Fruit fly (Drosophila melanogaster) whole organism, embryonic: ENCODE measurements around the gene CG14642.
A peak's percentile ranks its signal among the peaks of the same experiment; 100 is the strongest.

Experiments
- B-H2 ChIP-seq: fragments of 200-800 bp; sonication (Bioruptor generic); optimal IDR thresholded peaks from 2 replicates; lab custom pipeline; 2018; ENCODE audit warnings: missing biosample characterization, mild to moderate bottlenecking, missing genetic modification characterization
- CG10209 ChIP-seq: fragments of 200-800 bp; sonication (Bioruptor generic); optimal IDR thresholded peaks from 3 replicates; lab custom pipeline; 2017; ENCODE audit warnings: missing biosample characterization, mild to moderate bottlenecking, missing genetic modification characterization, missing genetic modification reagents
- CG1024 ChIP-seq: fragments of 200-800 bp; sonication (Bioruptor generic); IDR thresholded peaks from 2 replicates; pipeline ENCODE4 v1.3.6; 2022; ENCODE audit warnings: missing biosample characterization, missing genetic modification characterization
- CG10654 ChIP-seq: fragments of 200-800 bp; sonication (Bioruptor generic); optimal IDR thresholded peaks from 2 replicates; lab custom pipeline; 2016; ENCODE audit warnings: missing biosample characterization, missing genetic modification characterization
- CG11504 ChIP-seq: fragments of 200-800 bp; sonication (Bioruptor generic); optimal IDR thresholded peaks from 3 replicates; lab custom pipeline; 2019; ENCODE audit warnings: missing biosample characterization, mild to moderate bottlenecking, missing genetic modification characterization, moderate library complexity
- CG12236 ChIP-seq: fragments of 200-800 bp; sonication (Bioruptor generic); optimal IDR thresholded peaks from 2 replicates; lab custom pipeline; 2016; ENCODE audit warnings: missing biosample characterization, missing genetic modification characterization
- CG13624 ChIP-seq: fragments of 200-800 bp; sonication (Bioruptor generic); optimal IDR thresholded peaks from 2 replicates; lab custom pipeline; 2016; ENCODE audit warnings: missing biosample characterization, missing genetic modification characterization
- CG13894 ChIP-seq: fragments of 200-800 bp; sonication (Bioruptor generic); optimal IDR thresholded peaks from 3 replicates; lab custom pipeline; 2018; ENCODE audit warnings: missing biosample characterization, mild to moderate bottlenecking, missing genetic modification characterization, moderate library complexity
- CG14710 ChIP-seq: fragments of 200-800 bp; sonication (Bioruptor generic); optimal IDR thresholded peaks from 3 replicates; lab custom pipeline; 2019; ENCODE audit warnings: missing biosample characterization, mild to moderate bottlenecking, missing genetic modification characterization, moderate library complexity
- CG15269 ChIP-seq: fragments of 200-800 bp; sonication (Bioruptor generic); optimal IDR thresholded peaks from 2 replicates; lab custom pipeline; 2018; ENCODE audit warnings: missing biosample characterization, mild to moderate bottlenecking, missing genetic modification characterization, moderate library complexity
- CG3163 ChIP-seq: fragments of 200-800 bp; sonication (Bioruptor generic); optimal IDR thresholded peaks from 3 replicates; lab custom pipeline; 2016; ENCODE audit warnings: missing biosample characterization, missing genetic modification characterization
- CG3281 ChIP-seq: fragments of 200-800 bp; sonication (Bioruptor generic); optimal IDR thresholded peaks from 3 replicates; lab custom pipeline; 2017; ENCODE audit warnings: missing biosample characterization, mild to moderate bottlenecking, missing genetic modification characterization
- CG33213 ChIP-seq: fragments of 200-800 bp; sonication (Bioruptor generic); optimal IDR thresholded peaks from 3 replicates; lab custom pipeline; 2016; ENCODE audit warnings: missing biosample characterization, missing genetic modification characterization
- CG3407 ChIP-seq: fragments of 200-800 bp; sonication (Bioruptor generic); optimal IDR thresholded peaks from 2 replicates; lab custom pipeline; 2018; ENCODE audit warnings: missing biosample characterization, mild to moderate bottlenecking, missing genetic modification characterization
- CG42726 ChIP-seq: fragments of 200-800 bp; sonication (Bioruptor generic); IDR thresholded peaks from 2 replicates; pipeline ENCODE4 v1.3.6; 2022; ENCODE audit warnings: missing biosample characterization, missing genetic modification characterization; ENCODE audit not compliant: partially characterized antibody
- CG6272 ChIP-seq: fragments of 200-800 bp; sonication (Bioruptor generic); IDR thresholded peaks from 2 replicates; pipeline ENCODE4 v1.3.6; 2022; ENCODE audit warnings: missing biosample characterization, missing genetic modification characterization
- CG6791 ChIP-seq: fragments of 200-800 bp; sonication (Bioruptor generic); IDR thresholded peaks from 3 replicates; pipeline ENCODE4 v1.3.6; 2022; ENCODE audit warnings: missing biosample characterization, missing genetic modification characterization; ENCODE audit not compliant: partially characterized antibody
- CG8359 ChIP-seq: fragments of 200-800 bp; sonication (Bioruptor generic); optimal IDR thresholded peaks from 2 replicates; lab custom pipeline; 2017; ENCODE audit warnings: missing biosample characterization, mild to moderate bottlenecking, missing genetic modification characterization, borderline replicate concordance
- CG9932 ChIP-seq: fragments of 200-800 bp; sonication (Bioruptor generic); IDR thresholded peaks from 2 replicates; pipeline ENCODE4 v1.3.6; 2022; ENCODE audit warnings: missing biosample characterization, missing genetic modification characterization
- D19A ChIP-seq: fragments of 200-800 bp; optimal IDR thresholded peaks from 3 replicates; lab custom pipeline; 2019; ENCODE audit warnings: missing biosample characterization, mild to moderate bottlenecking, missing genetic modification characterization, moderate library complexity
- D19B ChIP-seq: fragments of 200-800 bp; sonication (Bioruptor generic); optimal IDR thresholded peaks from 2 replicates; lab custom pipeline; 2017; ENCODE audit warnings: missing biosample characterization, mild to moderate bottlenecking, missing genetic modification characterization
- Deaf1 ChIP-seq: fragments of 200-800 bp; optimal IDR thresholded peaks from 3 replicates; lab custom pipeline; 2019; ENCODE audit warnings: missing biosample characterization, mild to moderate bottlenecking, missing genetic modification characterization, moderate library complexity
- Dfd ChIP-seq, 2 experiments: fragments of >200 bp; optimal IDR thresholded peaks; 2 replicates each; lab custom pipeline; 2017; ENCODE audit warnings: missing biosample characterization in 2 of 2, missing genetic modification characterization in 2 of 2
- E2f2 ChIP-seq: fragments of 200-800 bp; sonication (Bioruptor generic); IDR thresholded peaks from 2 replicates; pipeline ENCODE4 v1.3.6; 2022; ENCODE audit warnings: missing biosample characterization, missing genetic modification characterization
- ERR ChIP-seq: fragments of 200-800 bp; sonication (Bioruptor generic); optimal IDR thresholded peaks from 2 replicates; lab custom pipeline; 2016; ENCODE audit warnings: missing biosample characterization, missing genetic modification characterization
- Fer2 ChIP-seq: fragments of 200-800 bp; sonication (Bioruptor generic); optimal IDR thresholded peaks from 2 replicates; lab custom pipeline; 2018; ENCODE audit warnings: missing biosample characterization, mild to moderate bottlenecking, missing genetic modification characterization, moderate library complexity
- H15 ChIP-seq: fragments of 200-800 bp; sonication (Bioruptor generic); IDR thresholded peaks from 3 replicates; pipeline ENCODE4 v1.3.6; 2022; ENCODE audit warnings: missing biosample characterization, missing genetic modification characterization
- HLH4C ChIP-seq: fragments of 200-800 bp; sonication (Bioruptor generic); IDR thresholded peaks from 3 replicates; pipeline ENCODE4 v1.3.6; 2022; ENCODE audit warnings: missing biosample characterization, missing genetic modification characterization; ENCODE audit not compliant: partially characterized antibody
- Lpt ChIP-seq: fragments of >200 bp; optimal IDR thresholded peaks from 2 replicates; lab custom pipeline; 2018; ENCODE audit warnings: missing biosample characterization, missing genetic modification characterization
- MTF-1 ChIP-seq: fragments of 200-800 bp; sonication (Bioruptor generic); optimal IDR thresholded peaks from 2 replicates; lab custom pipeline; 2018; ENCODE audit warnings: missing biosample characterization, mild to moderate bottlenecking, missing genetic modification characterization, borderline replicate concordance
- NFAT ChIP-seq: fragments of 200-800 bp; sonication (Bioruptor generic); IDR thresholded peaks from 2 replicates; pipeline ENCODE4 v1.3.6; 2022; ENCODE audit warnings: missing biosample characterization, missing genetic modification characterization
- PHDP ChIP-seq: fragments of 200-800 bp; sonication (Bioruptor generic); optimal IDR thresholded peaks from 3 replicates; lab custom pipeline; 2018; ENCODE audit warnings: missing biosample characterization, mild to moderate bottlenecking, missing genetic modification characterization, moderate library complexity
- Poxn ChIP-seq: fragments of 200-800 bp; sonication (Bioruptor generic); IDR thresholded peaks from 2 replicates; pipeline ENCODE4 v1.3.6; 2022; ENCODE audit warnings: missing biosample characterization, missing genetic modification characterization
- Sox100B ChIP-seq: fragments of 200-800 bp; sonication (Bioruptor generic); optimal IDR thresholded peaks from 3 replicates; lab custom pipeline; 2018; ENCODE audit warnings: missing biosample characterization, mild to moderate bottlenecking, missing genetic modification characterization
- Sox102F ChIP-seq: fragments of 200-800 bp; sonication (Bioruptor generic); optimal IDR thresholded peaks from 2 replicates; lab custom pipeline; 2018; ENCODE audit warnings: missing biosample characterization, mild to moderate bottlenecking, missing genetic modification characterization, moderate library complexity
- TFAM ChIP-seq: fragments of 200-800 bp; sonication (Bioruptor generic); optimal IDR thresholded peaks from 2 replicates; lab custom pipeline; 2017; ENCODE audit warnings: missing biosample characterization, missing genetic modification characterization, inconsistent platforms
- ase ChIP-seq: fragments of 200-800 bp; sonication (Bioruptor generic); IDR thresholded peaks from 3 replicates; pipeline ENCODE4 v1.3.6; 2022; ENCODE audit warnings: missing biosample characterization, missing genetic modification characterization
- br ChIP-seq: fragments of >200 bp; optimal IDR thresholded peaks from 2 replicates; lab custom pipeline; 2017
- bsh ChIP-seq, 2 experiments: fragments of 200-800 bp; sonication (Bioruptor generic); optimal IDR thresholded peaks; 2 replicates each; lab custom pipeline; 2017 to 2018; ENCODE audit warnings: mild to moderate bottlenecking in 2 of 2, missing biosample characterization in 2 of 2, missing genetic modification characterization in 2 of 2, moderate library complexity in 1 of 2
- chinmo ChIP-seq: fragments of 200-800 bp; sonication (Bioruptor generic); IDR thresholded peaks from 4 replicates; pipeline ENCODE4 v1.3.6; 2022; ENCODE audit warnings: missing biosample characterization, missing genetic modification characterization; ENCODE audit not compliant: partially characterized antibody
- nom ChIP-seq: fragments of 200-800 bp; sonication (Bioruptor generic); optimal IDR thresholded peaks from 2 replicates; lab custom pipeline; 2017; ENCODE audit warnings: missing biosample characterization, missing genetic modification characterization, mild to moderate bottlenecking, moderate library complexity, missing genetic modification reagents
- oc ChIP-seq: fragments of 200-800 bp; sonication (Bioruptor generic); optimal IDR thresholded peaks from 2 replicates; lab custom pipeline; 2018; ENCODE audit warnings: missing biosample characterization, mild to moderate bottlenecking, missing genetic modification characterization, moderate library complexity
- rib ChIP-seq: fragments of 200-800 bp; sonication (Bioruptor generic); IDR thresholded peaks from 2 replicates; pipeline ENCODE4 v1.3.6; 2022; ENCODE audit warnings: missing biosample characterization, missing genetic modification characterization
- so ChIP-seq: fragments of 200-800 bp; sonication (Bioruptor generic); IDR thresholded peaks from 3 replicates; pipeline ENCODE4 v1.3.6; 2022; ENCODE audit warnings: missing biosample characterization, missing genetic modification characterization
- ssp ChIP-seq: fragments of 200-800 bp; sonication (Bioruptor generic); IDR thresholded peaks from 2 replicates; pipeline ENCODE4 v1.3.6; 2022; ENCODE audit warnings: missing biosample characterization, missing genetic modification characterization
- tin ChIP-seq: fragments of 200-800 bp; sonication (Bioruptor generic); optimal IDR thresholded peaks from 3 replicates; lab custom pipeline; 2016; ENCODE audit warnings: missing biosample characterization, missing genetic modification characterization
- tll ChIP-seq, 2 experiments: fragments of 200-800 bp in 1 of 2; fragments of >200 bp in 1 of 2; sonication (Bioruptor generic) in 1 of 2; optimal IDR thresholded peaks; 2 replicates each; lab custom pipeline; 2017 to 2019; ENCODE audit warnings: missing biosample characterization in 2 of 2, missing genetic modification characterization in 2 of 2, mild to moderate bottlenecking in 1 of 2, moderate library complexity in 1 of 2
- trh ChIP-seq: fragments of 200-800 bp; sonication (Bioruptor generic); optimal IDR thresholded peaks from 2 replicates; lab custom pipeline; 2016; ENCODE audit warnings: missing biosample characterization, missing genetic modification characterization
- usp ChIP-seq: fragments of >200 bp; optimal IDR thresholded peaks from 2 replicates; lab custom pipeline; 2017; ENCODE audit warnings: missing biosample characterization, missing genetic modification characterization
- vnd ChIP-seq: fragments of 200-800 bp; sonication (Bioruptor generic); IDR thresholded peaks from 3 replicates; pipeline ENCODE4 v1.3.6; 2022; ENCODE audit warnings: missing biosample characterization, missing genetic modification characterization; ENCODE audit not compliant: partially characterized antibody

The CG14642 gene

DNA sequence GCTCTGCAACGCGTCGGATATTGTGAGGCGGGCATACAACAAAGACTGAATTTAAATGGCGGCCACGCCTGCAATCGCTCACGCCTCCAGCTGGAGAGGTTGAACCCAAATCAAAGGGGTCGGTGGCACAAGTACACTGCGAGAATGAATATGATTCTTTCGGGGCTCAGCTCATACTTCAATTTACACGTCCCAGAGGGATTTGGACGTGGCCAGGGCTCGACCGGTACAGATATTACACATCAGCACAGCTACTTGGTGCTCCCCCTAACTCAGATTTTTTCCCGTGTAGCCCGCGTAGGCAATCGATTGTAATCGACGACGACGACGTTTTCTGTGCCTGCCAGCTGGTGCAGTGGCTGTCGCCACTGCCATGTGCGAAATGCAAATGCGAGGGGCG is 28.5 kb downstream of the CG14642 start (continued):
- no peak for TF ChIP-seq HLH4C (GFP tag; lab: Robert Waterston, UW)
- TF ChIP-seq E2f2 (GFP tag; lab: Robert Waterston, UW): peak; percentile 52
- peak; percentile 88 for TF ChIP-seq CG11504
- no peak for TF ChIP-seq Fer2 (tag; lab: Kevin White, UChicago)
- TF ChIP-seq B-H2: no peak
- peak; percentile 79 for TF ChIP-seq nom (GFP tag; lab: Kevin White, UChicago)
- peak; percentile 81 for TF ChIP-seq ssp (GFP tag; lab: Robert Waterston, UW)
- peak; percentile 74 for TF ChIP-seq CG10654 (GFP tag; lab: Kevin White, UChicago)
- peak; percentile 64 for TF ChIP-seq MTF-1
- peak; percentile 9 for TF ChIP-seq Deaf1 (tag; lab: Kevin White, UChicago)
- TF ChIP-seq Dfd (GFP tag; optimal IDR thresholded peaks at IDR 0.05; lab: Kevin White, UChicago): no peak
- TF ChIP-seq CG15269 (tag; lab: Kevin White, UChicago): peak; percentile 84
- TF ChIP-seq CG14710: peak; percentile 23
- peak; percentile 88 for TF ChIP-seq so
- peak; percentile 27 for TF ChIP-seq CG12236
- peak; percentile 69 for TF ChIP-seq CG13624 (GFP tag; lab: Kevin White, UChicago)
- no peak for TF ChIP-seq CG42726 (GFP tag; lab: Robert Waterston, UW)
- TF ChIP-seq D19B (GFP tag; lab: Kevin White, UChicago): no peak
- TF ChIP-seq trh (GFP tag; lab: Kevin White, UChicago): peak; percentile 1
- peak; percentile 32 for TF ChIP-seq CG3163
- TF ChIP-seq H15: peak; percentile 89
- peak; percentile 68 for TF ChIP-seq NFAT (GFP tag; lab: Robert Waterston, UW)
- TF ChIP-seq CG10209 (GFP tag; lab: Kevin White, UChicago): peak; percentile 72
- TF ChIP-seq CG6791 (GFP tag; lab: Robert Waterston, UW): no peak
- no peak for TF ChIP-seq tll (GFP tag; optimal IDR thresholded peaks at IDR 0.05; lab: Kevin White, UChicago)
- TF ChIP-seq CG6272 (GFP tag; lab: Robert Waterston, UW): peak; percentile 83
- TF ChIP-seq CG33213: peak; percentile 73
- TF ChIP-seq Lpt (GFP tag; lab: Kevin White, UChicago): no peak
- TF ChIP-seq CG3407 (GFP tag; lab: Kevin White, UChicago): peak; percentile 69
- TF ChIP-seq PHDP: peak; percentile 61
- TF ChIP-seq ERR (GFP tag; lab: Kevin White, UChicago): peak; percentile 13
- peak; percentile 46; the same call in 1 of the 2 replicates for TF ChIP-seq rib (GFP tag; lab: Robert Waterston, UW)
- no peak for TF ChIP-seq vnd (GFP tag; lab: Robert Waterston, UW)
- peak; percentile 42 for TF ChIP-seq CG8359 (GFP tag; lab: Kevin White, UChicago)
- peak; percentile 68 for TF ChIP-seq Sox100B (GFP tag; lab: Kevin White, UChicago)
- TF ChIP-seq CG9932 (GFP tag; lab: Robert Waterston, UW): peak; percentile 55; the same call in 1 of the 2 replicates
- TF ChIP-seq Poxn (GFP tag; lab: Robert Waterston, UW): no peak
- TF ChIP-seq tin (GFP tag; lab: Kevin White, UChicago): peak; percentile 86
- TF ChIP-seq usp (GFP tag; lab: Kevin White, UChicago): no peak
- TF ChIP-seq CG13894 (tag; lab: Kevin White, UChicago): no peak
- peak; percentile 84 for TF ChIP-seq CG1024 (GFP tag; lab: Robert Waterston, UW)
- TF ChIP-seq TFAM: peak; percentile 14
- TF ChIP-seq oc (tag; lab: Kevin White, UChicago): peak; percentile 79
- peak; percentile 25 to 76 for TF ChIP-seq bsh (GFP tag; optimal IDR thresholded peaks at IDR 0.05; lab: Kevin White, UChicago)
- peak; percentile 87 for TF ChIP-seq Sox102F
- peak; percentile 87 for TF ChIP-seq ase
- peak; percentile 55 for TF ChIP-seq CG3281 (GFP tag; lab: Kevin White, UChicago)
- TF ChIP-seq br (lab: Kevin White, UChicago): no peak
- TF ChIP-seq chinmo (GFP tag; lab: Robert Waterston, UW): no peak
- TF ChIP-seq D19A (tag; lab: Kevin White, UChicago): peak; percentile 57
